Worm (Caenorhabditis elegans): Measurements from ENCODE around the gene C14E2.5.

The C14E2.5 gene

ce11 chrX:1825290-1825832, at the start of gene C14E2.5:
Gene C14E2.5, minus strand, starts transcription at chrX:1825340.
- TF ChIP-seq ztf-29 (GFP tag; IDR thresholded peaks at IDR 0.05) (no peak), tab-1 (GFP tag; IDR thresholded peaks at IDR 0.05) (no peak), flt-1 (GFP tag; IDR thresholded peaks at IDR 0.05) (no peak), klf-2 (GFP tag; conservative IDR thresholded peaks at IDR 0.05) (no peak), med-1 (GFP tag; optimal IDR thresholded peaks at IDR 0.05; ENCODE audit: insufficient read depth) (no peak), ztf-23 (GFP tag; IDR thresholded peaks at IDR 0.05) (no peak), T22C8.4 (GFP tag; IDR thresholded peaks at IDR 0.05) (no peak), cog-1 (tag; optimal IDR thresholded peaks at IDR 0.05) (no peak), ref-1 (GFP tag; conservative IDR thresholded peaks at IDR 0.05) (no peak)

DNA sequence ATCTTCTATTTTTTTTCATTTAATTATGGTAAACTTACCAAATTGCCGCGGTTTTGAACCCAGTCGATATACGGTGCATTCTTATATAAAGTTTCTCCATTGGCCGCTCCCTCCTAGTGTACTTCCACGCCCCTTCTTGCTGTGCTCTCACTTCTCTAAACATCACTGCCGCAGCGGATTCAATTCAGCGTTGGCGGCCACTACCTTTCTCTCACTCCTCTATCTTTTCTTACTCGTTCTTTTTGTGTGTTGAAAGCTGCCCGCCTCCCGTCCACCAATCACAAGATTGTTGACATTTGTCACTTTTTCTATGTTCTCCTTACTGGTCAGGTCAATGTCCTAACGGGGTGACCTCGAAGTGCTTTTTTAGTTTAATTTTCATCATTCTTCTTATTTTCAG, 45.9 kb upstream of the C14E2.5 start:
- TF ChIP-seq ztf-23 (GFP tag; IDR thresholded peaks at IDR 0.05): no peak
- TF ChIP-seq flt-1 (GFP tag; IDR thresholded peaks at IDR 0.05): no peak

ce11 chrX:1864946-1865345, 39.8 kb upstream of the C14E2.5 start, which contains the start of gene tbx-41:
Gene tbx-41, plus strand, starts transcription at chrX:1865246.
- TF ChIP-seq flt-1 (GFP tag; IDR thresholded peaks at IDR 0.05): no peak
- TF ChIP-seq ztf-23 (GFP tag; IDR thresholded peaks at IDR 0.05): no peak

ce11 chrX:1860422-1860821, 35.3 kb upstream of the C14E2.5 start, which contains the start of gene T26C11.8:
Gene T26C11.8, plus strand, starts transcription at chrX:1860722.
- TF ChIP-seq klf-2 (GFP tag; conservative IDR thresholded peaks at IDR 0.05) (no peak), T22C8.4 (GFP tag; IDR thresholded peaks at IDR 0.05) (no peak), ztf-29 (GFP tag; IDR thresholded peaks at IDR 0.05) (no peak), ztf-23 (GFP tag; IDR thresholded peaks at IDR 0.05) (no peak), ref-1 (GFP tag; conservative IDR thresholded peaks at IDR 0.05) (no peak), flt-1 (GFP tag; IDR thresholded peaks at IDR 0.05) (no peak), cog-1 (tag; optimal IDR thresholded peaks at IDR 0.05) (no peak), tab-1 (GFP tag; IDR thresholded peaks at IDR 0.05) (no peak)

- peak; percentile 79; the same call in 1 of the 2 replicates for TF ChIP-seq klf-2 (GFP tag; conservative IDR thresholded peaks at IDR 0.05)
- peak; percentile 88 for TF ChIP-seq ztf-29 (GFP tag; IDR thresholded peaks at IDR 0.05)
- TF ChIP-seq flt-1 (GFP tag; IDR thresholded peaks at IDR 0.05): peak; percentile 94
- peak; percentile 61 for TF ChIP-seq cog-1 (tag; optimal IDR thresholded peaks at IDR 0.05)
- TF ChIP-seq T22C8.4 (GFP tag; IDR thresholded peaks at IDR 0.05): peak; percentile 76
- peak; percentile 78 for TF ChIP-seq ref-1 (GFP tag; conservative IDR thresholded peaks at IDR 0.05)
- peak; percentile 69 for TF ChIP-seq med-1 (GFP tag; optimal IDR thresholded peaks at IDR 0.05; ENCODE audit: insufficient read depth)
- peak; percentile 90 for TF ChIP-seq ztf-23 (GFP tag; IDR thresholded peaks at IDR 0.05)
- TF ChIP-seq tab-1 (GFP tag; IDR thresholded peaks at IDR 0.05): peak; percentile 92
Observed at ce11 chrX:1858616-1859015, 33.5 kb upstream of the C14E2.5 start.

DNA sequence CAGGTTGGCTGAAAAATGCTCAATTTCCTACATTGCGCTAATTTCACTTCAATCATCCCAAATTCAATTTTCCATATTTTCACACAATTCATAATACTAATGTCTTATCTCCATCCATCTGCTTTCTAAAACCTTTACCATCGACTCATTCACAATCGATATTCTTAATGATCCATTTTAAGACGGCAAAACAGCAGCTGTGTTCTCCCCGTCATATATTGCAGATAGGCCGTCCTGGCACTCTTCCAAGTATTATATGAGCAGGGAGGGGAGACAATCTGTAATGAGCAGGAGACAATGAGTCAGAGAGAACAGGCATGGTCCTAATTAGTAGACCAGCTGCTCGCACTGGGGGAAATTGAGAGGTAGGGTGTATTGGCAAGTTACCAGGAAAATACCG, 32.6 kb upstream of the C14E2.5 start:
- no peak for TF ChIP-seq cog-1 (tag; optimal IDR thresholded peaks at IDR 0.05)
- TF ChIP-seq med-1 (GFP tag; optimal IDR thresholded peaks at IDR 0.05; ENCODE audit: insufficient read depth): no peak
- TF ChIP-seq klf-2 (GFP tag; conservative IDR thresholded peaks at IDR 0.05): no peak
- no peak for TF ChIP-seq ztf-23 (GFP tag; IDR thresholded peaks at IDR 0.05)
- no peak for TF ChIP-seq flt-1 (GFP tag; IDR thresholded peaks at IDR 0.05)
- TF ChIP-seq ref-1 (GFP tag; conservative IDR thresholded peaks at IDR 0.05): no peak
- TF ChIP-seq tab-1 (GFP tag; IDR thresholded peaks at IDR 0.05): no peak
- no peak for TF ChIP-seq ztf-29 (GFP tag; IDR thresholded peaks at IDR 0.05)
- TF ChIP-seq T22C8.4 (GFP tag; IDR thresholded peaks at IDR 0.05): no peak

DNA sequence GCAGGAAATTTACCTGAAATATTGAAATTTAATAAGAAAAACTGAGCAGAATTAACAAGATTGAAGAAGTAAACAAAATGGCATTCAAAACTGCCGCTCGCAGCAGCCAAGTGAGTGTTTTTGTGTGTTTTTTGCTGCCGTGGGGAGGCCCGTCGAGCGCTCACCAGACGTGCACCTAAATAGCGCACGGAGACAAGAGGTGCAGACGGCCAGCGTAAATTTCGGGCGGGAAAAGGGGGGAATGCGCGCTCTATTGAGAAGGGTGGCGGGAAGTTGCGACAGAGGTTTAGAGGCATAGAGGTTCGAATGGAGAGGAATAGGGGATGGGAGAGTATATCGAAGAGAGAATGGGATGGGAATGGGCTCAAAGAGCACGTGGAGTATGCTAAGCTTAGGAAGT, 31.0 kb upstream of the C14E2.5 start, which contains the start of gene ceh-39:
TSS of gene ceh-39 (minus strand) at position 13 of the 400 bp plus-strand sequence.
- TF ChIP-seq ztf-23 (GFP tag; IDR thresholded peaks at IDR 0.05): peak; percentile 36; the same call in 1 of the 2 replicates
- peak; percentile 65; the same call in 1 of the 2 replicates for TF ChIP-seq flt-1 (GFP tag; IDR thresholded peaks at IDR 0.05)
- TF ChIP-seq tab-1 (GFP tag; IDR thresholded peaks at IDR 0.05): 0 out of 2 replicates have a peak, but pooled peaks have one; percentile 56
- peak; percentile 40 for TF ChIP-seq cog-1 (tag; optimal IDR thresholded peaks at IDR 0.05)
- TF ChIP-seq klf-2 (GFP tag; conservative IDR thresholded peaks at IDR 0.05): no peak
- TF ChIP-seq T22C8.4 (GFP tag; IDR thresholded peaks at IDR 0.05): no peak
- TF ChIP-seq ref-1 (GFP tag; conservative IDR thresholded peaks at IDR 0.05): no peak
- no peak for TF ChIP-seq med-1 (GFP tag; optimal IDR thresholded peaks at IDR 0.05; ENCODE audit: insufficient read depth)

DNA sequence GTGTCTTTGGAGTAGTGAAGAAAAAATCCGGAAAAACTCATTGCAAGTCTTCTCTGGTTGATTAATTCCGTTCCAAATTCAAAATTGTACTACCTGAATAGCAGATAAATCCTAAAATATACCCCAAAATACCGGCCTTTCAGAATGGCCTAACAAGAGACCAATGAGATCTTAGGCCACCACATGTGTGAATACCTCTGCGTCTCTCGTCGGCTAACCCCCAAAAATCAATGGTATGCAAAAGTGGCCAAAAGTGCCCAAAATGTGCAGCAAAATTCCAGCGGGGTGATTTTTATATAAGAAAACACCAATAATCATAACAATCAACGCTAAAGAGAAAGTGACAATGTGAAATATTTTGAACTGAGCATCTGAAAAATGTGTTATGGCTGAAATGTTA, 28.5 kb upstream of the C14E2.5 start, which contains the start of gene T26C11.9:
TSS of gene T26C11.9 (minus strand) at position 254 of the 400 bp plus-strand sequence.
- TF ChIP-seq T22C8.4 (GFP tag; IDR thresholded peaks at IDR 0.05) (peak; percentile 39; the same call in 1 of the 2 replicates), cog-1 (tag; optimal IDR thresholded peaks at IDR 0.05) (no peak), med-1 (GFP tag; optimal IDR thresholded peaks at IDR 0.05; ENCODE audit: insufficient read depth) (no peak)

- TF ChIP-seq med-1 (GFP tag; optimal IDR thresholded peaks at IDR 0.05; ENCODE audit: insufficient read depth) (no peak), ztf-23 (GFP tag; IDR thresholded peaks at IDR 0.05) (no peak), flt-1 (GFP tag; IDR thresholded peaks at IDR 0.05) (no peak), ztf-29 (GFP tag; IDR thresholded peaks at IDR 0.05) (no peak), T22C8.4 (GFP tag; IDR thresholded peaks at IDR 0.05) (no peak), tab-1 (GFP tag; IDR thresholded peaks at IDR 0.05) (no peak), ref-1 (GFP tag; conservative IDR thresholded peaks at IDR 0.05) (no peak), klf-2 (GFP tag; conservative IDR thresholded peaks at IDR 0.05) (no peak), cog-1 (tag; optimal IDR thresholded peaks at IDR 0.05) (no peak)
Observed at ce11 chrX:1852636-1853035, 27.5 kb upstream of the C14E2.5 start, which contains the start of gene ceh-21. Gene ceh-21, minus strand, starts transcription at chrX:1852736.

ce11 chrX:1850525-1850924, 25.4 kb upstream of the C14E2.5 start:
- no peak for TF ChIP-seq flt-1 (GFP tag; IDR thresholded peaks at IDR 0.05)
- TF ChIP-seq T22C8.4 (GFP tag; IDR thresholded peaks at IDR 0.05): no peak
- no peak for TF ChIP-seq ref-1 (GFP tag; conservative IDR thresholded peaks at IDR 0.05)
- TF ChIP-seq cog-1 (tag; optimal IDR thresholded peaks at IDR 0.05): no peak
- TF ChIP-seq ztf-29 (GFP tag; IDR thresholded peaks at IDR 0.05): no peak
